Fruit fly (Drosophila melanogaster) Kc167 (cell line): ENCODE data around the gene CG17375.

Experiments
- Myc ChIP-seq: fragments of >200 bp; optimal IDR thresholded peaks from 2 replicates; lab custom pipeline; 2017; ENCODE audit warnings: missing external identifiers
- Sin3A ChIP-seq: fragments of >200 bp; optimal IDR thresholded peaks from 2 replicates; lab custom pipeline; 2018; ENCODE audit warnings: missing external identifiers
- h ChIP-seq: fragments of >200 bp; optimal IDR thresholded peaks from 3 replicates; lab custom pipeline; 2018; ENCODE audit warnings: missing external identifiers
- insv ChIP-seq: fragments of >200 bp; optimal IDR thresholded peaks from 3 replicates; lab custom pipeline; 2018; ENCODE audit warnings: missing external identifiers
- psq ChIP-seq: fragments of >200 bp; optimal IDR thresholded peaks from 2 replicates; lab custom pipeline; 2017; ENCODE audit warnings: missing external identifiers
- ttk ChIP-seq: sonication (Bioruptor generic); optimal IDR thresholded peaks from 2 replicates; lab custom pipeline; 2017; ENCODE audit warnings: missing external identifiers

The CG17375 gene

dm6 chr2L:6789358-6789757 lies 16.2 kb downstream of the CG17375 start:
- TF ChIP-seq insv (lab: Kevin White, UChicago): no peak
- TF ChIP-seq Myc (lab: Kevin White, UChicago): no peak
- no peak for TF ChIP-seq psq (lab: Kevin White, UChicago)
- no peak for TF ChIP-seq ttk (lab: Kevin White, UChicago)
- no peak for TF ChIP-seq h
- no peak for TF ChIP-seq Sin3A (lab: Kevin White, UChicago)

dm6 chr2L:6787973-6788368 lies 17.6 kb downstream of the CG17375 start:
- no peak for TF ChIP-seq psq (lab: Kevin White, UChicago)

- TF ChIP-seq insv (lab: Kevin White, UChicago): no peak
- no peak for TF ChIP-seq Sin3A (lab: Kevin White, UChicago)
- no peak for TF ChIP-seq ttk (lab: Kevin White, UChicago)
- TF ChIP-seq h: no peak
- TF ChIP-seq psq (lab: Kevin White, UChicago): no peak
- no peak for TF ChIP-seq Myc (lab: Kevin White, UChicago)
These were observed 18.3 kb downstream of the CG17375 start for dm6 chr2L:6787029-6787972.

- TF ChIP-seq Sin3A (lab: Kevin White, UChicago) (no peak), Myc (lab: Kevin White, UChicago) (no peak), psq (lab: Kevin White, UChicago) (no peak), h (no peak)
These were observed 18.9 kb downstream of the CG17375 start, which contains the start of gene nrv1 for dm6 chr2L:6786674-6787028. nrv1 (minus strand) TSS chr2L:6786861.

dm6 chr2L:6785583-6785982 lies 20.0 kb downstream of the CG17375 start:
- TF ChIP-seq insv (lab: Kevin White, UChicago) (no peak), psq (lab: Kevin White, UChicago) (no peak), ttk (lab: Kevin White, UChicago) (no peak), h (no peak), Myc (lab: Kevin White, UChicago) (no peak), Sin3A (lab: Kevin White, UChicago) (no peak)

dm6 chr2L:6784235-6784634 lies 21.4 kb downstream of the CG17375 start:
- no peak for TF ChIP-seq Myc (lab: Kevin White, UChicago)
- no peak for TF ChIP-seq ttk (lab: Kevin White, UChicago)

dm6 chr2L:6783395-6783794 lies 22.2 kb downstream of the CG17375 start:
- TF ChIP-seq insv (lab: Kevin White, UChicago) (no peak), psq (lab: Kevin White, UChicago) (no peak), Sin3A (lab: Kevin White, UChicago) (no peak), ttk (lab: Kevin White, UChicago) (no peak), Myc (lab: Kevin White, UChicago) (no peak), h (no peak)

dm6 chr2L:6774853-6775252 lies 30.7 kb downstream of the CG17375 start:
- TF ChIP-seq Sin3A (lab: Kevin White, UChicago) (no peak), psq (lab: Kevin White, UChicago) (no peak), Myc (lab: Kevin White, UChicago) (no peak), insv (lab: Kevin White, UChicago) (no peak), h (no peak), ttk (lab: Kevin White, UChicago) (no peak)

- TF ChIP-seq insv (lab: Kevin White, UChicago) (no peak), ttk (lab: Kevin White, UChicago) (no peak), Myc (lab: Kevin White, UChicago) (no peak), h (no peak), psq (lab: Kevin White, UChicago) (no peak), Sin3A (lab: Kevin White, UChicago) (no peak)
These were observed 31.9 kb downstream of the CG17375 start, which contains the start of gene CG17378 for dm6 chr2L:6773645-6774044. CG17378 (plus strand) TSS chr2L:6774041.

- TF ChIP-seq ttk (lab: Kevin White, UChicago) (no peak), h (no peak), Myc (lab: Kevin White, UChicago) (no peak), psq (lab: Kevin White, UChicago) (no peak), Sin3A (lab: Kevin White, UChicago) (no peak), insv (lab: Kevin White, UChicago) (no peak)
These were observed 32.9 kb downstream of the CG17375 start, which contains the start of gene LUBEL for dm6 chr2L:6772655-6773054. LUBEL (minus strand) TSS chr2L:6772755.

dm6 chr2L:6759528-6759927 lies 46.1 kb downstream of the CG17375 start, which contains the start of gene CG11322:
CG11322 (minus strand) TSS chr2L:6759628.
- no peak for TF ChIP-seq insv (lab: Kevin White, UChicago)
- no peak for TF ChIP-seq h
- TF ChIP-seq Myc (lab: Kevin White, UChicago): no peak
- TF ChIP-seq ttk (lab: Kevin White, UChicago): no peak
- no peak for TF ChIP-seq Sin3A (lab: Kevin White, UChicago)
- TF ChIP-seq psq (lab: Kevin White, UChicago): no peak
